Fruit fly (Drosophila melanogaster) whole organism, prepupa: ENCODE results near the gene Fbw5.

Source experiments
- Blimp-1 ChIP-seq: fragments of 200-800 bp; sonication (Bioruptor generic); optimal IDR thresholded peaks from 3 replicates; lab custom pipeline; 2017; ENCODE audit warnings: missing biosample characterization, missing genetic modification characterization, mild to moderate bottlenecking, moderate library complexity, missing genetic modification reagents
- CG10669 ChIP-seq: fragments of 200-800 bp; sonication (Bioruptor generic); optimal IDR thresholded peaks from 3 replicates; lab custom pipeline; 2018; ENCODE audit warnings: missing biosample characterization, mild to moderate bottlenecking, missing genetic modification characterization, moderate library complexity
- CG11762 ChIP-seq: fragments of 200-800 bp; sonication (Bioruptor generic); optimal IDR thresholded peaks from 3 replicates; lab custom pipeline; 2016; ENCODE audit warnings: missing biosample characterization, missing genetic modification characterization; ENCODE audit not compliant: insufficient read depth
- CG11902 ChIP-seq: fragments of 200-800 bp; sonication (Bioruptor generic); optimal IDR thresholded peaks from 3 replicates; lab custom pipeline; 2016; ENCODE audit warnings: missing biosample characterization, missing genetic modification characterization
- CG16779 ChIP-seq: fragments of 200-800 bp; sonication (Bioruptor generic); optimal IDR thresholded peaks from 3 replicates; lab custom pipeline; 2017; ENCODE audit warnings: missing biosample characterization, mild to moderate bottlenecking, missing genetic modification characterization
- CG4318 ChIP-seq: fragments of 200-800 bp; sonication (Bioruptor generic); optimal IDR thresholded peaks from 3 replicates; lab custom pipeline; 2017; ENCODE audit warnings: missing biosample characterization, mild to moderate bottlenecking, missing genetic modification characterization
- CG6163 ChIP-seq: fragments of 200-800 bp; sonication (Bioruptor generic); IDR thresholded peaks from 3 replicates; pipeline ENCODE4 v1.3.6; 2022; ENCODE audit warnings: missing biosample characterization, missing genetic modification characterization
- CG6276 ChIP-seq: fragments of 200-800 bp; sonication (Bioruptor generic); optimal IDR thresholded peaks from 2 replicates; lab custom pipeline; 2017; ENCODE audit warnings: missing biosample characterization, mild to moderate bottlenecking, missing genetic modification characterization
- CG6792 ChIP-seq: fragments of 200-800 bp; sonication (Bioruptor generic); optimal IDR thresholded peaks from 3 replicates; lab custom pipeline; 2016; ENCODE audit warnings: missing biosample characterization, missing genetic modification characterization
- CG6808 ChIP-seq: fragments of 200-800 bp; sonication (Bioruptor generic); optimal IDR thresholded peaks from 3 replicates; lab custom pipeline; 2017; ENCODE audit warnings: missing biosample characterization, missing genetic modification characterization, mild to moderate bottlenecking, moderate library complexity, missing genetic modification reagents
- CG6854 ChIP-seq: fragments of 200-800 bp; sonication (Bioruptor generic); optimal IDR thresholded peaks from 2 replicates; lab custom pipeline; 2017; ENCODE audit warnings: missing biosample characterization, mild to moderate bottlenecking, missing genetic modification characterization
- CG7368 ChIP-seq: fragments of 200-800 bp; sonication (Bioruptor generic); optimal IDR thresholded peaks from 3 replicates; lab custom pipeline; 2016; ENCODE audit warnings: missing biosample characterization, missing genetic modification characterization
- CG8119 ChIP-seq: fragments of 200-800 bp; sonication (Bioruptor generic); IDR thresholded peaks from 3 replicates; pipeline ENCODE4 v1.3.6; 2022; ENCODE audit warnings: missing biosample characterization, missing genetic modification characterization
- CG8319 ChIP-seq: fragments of 200-800 bp; sonication (Bioruptor generic); optimal IDR thresholded peaks from 3 replicates; lab custom pipeline; 2016; ENCODE audit warnings: missing biosample characterization, missing genetic modification characterization
- CG8632 ChIP-seq: fragments of 200-800 bp; sonication (Bioruptor generic); optimal IDR thresholded peaks from 3 replicates; lab custom pipeline; 2016; ENCODE audit warnings: missing biosample characterization, missing genetic modification characterization
- CG9139 ChIP-seq: fragments of 200-800 bp; sonication (Bioruptor generic); optimal IDR thresholded peaks from 3 replicates; lab custom pipeline; 2017; ENCODE audit warnings: missing biosample characterization, mild to moderate bottlenecking, missing genetic modification characterization
- Eip75B ChIP-seq: fragments of 200-800 bp; sonication (Bioruptor generic); optimal IDR thresholded peaks from 3 replicates; lab custom pipeline; 2016; ENCODE audit warnings: missing biosample characterization, missing genetic modification characterization
- Eip78C ChIP-seq: fragments of 200-800 bp; sonication (Bioruptor generic); peaks from one replicate; lab custom pipeline; 2016; ENCODE audit warnings: missing biosample characterization, missing genetic modification characterization
- Ets21C ChIP-seq: fragments of 200-800 bp; sonication (Bioruptor generic); optimal IDR thresholded peaks from 3 replicates; lab custom pipeline; 2016; ENCODE audit warnings: missing biosample characterization, missing genetic modification characterization
- Ets96B ChIP-seq: fragments of 200-800 bp; optimal IDR thresholded peaks from 2 replicates; lab custom pipeline; 2019; ENCODE audit warnings: missing biosample characterization, mild to moderate bottlenecking, missing genetic modification characterization, moderate library complexity
- Gug ChIP-seq: fragments of 200-800 bp; sonication (Bioruptor generic); IDR thresholded peaks from 2 replicates; pipeline ENCODE4 v1.3.6; 2022; ENCODE audit warnings: missing biosample characterization, missing genetic modification characterization
- Hr39 ChIP-seq: fragments of 200-800 bp; sonication (Bioruptor generic); optimal IDR thresholded peaks from 2 replicates; lab custom pipeline; 2016; ENCODE audit warnings: missing biosample characterization, missing genetic modification characterization
- Hr4 ChIP-seq: fragments of 200-800 bp; sonication (Bioruptor generic); optimal IDR thresholded peaks from 3 replicates; lab custom pipeline; 2016; ENCODE audit warnings: missing biosample characterization, missing genetic modification characterization
- Lpt ChIP-seq: fragments of 200-800 bp; sonication (Bioruptor generic); optimal IDR thresholded peaks from 3 replicates; lab custom pipeline; 2016; ENCODE audit warnings: missing biosample characterization, missing genetic modification characterization
- Met ChIP-seq: fragments of 200-800 bp; sonication (Bioruptor generic); optimal IDR thresholded peaks from 3 replicates; lab custom pipeline; 2016; ENCODE audit warnings: missing biosample characterization, missing genetic modification characterization
- OdsH ChIP-seq: fragments of 200-800 bp; sonication (Bioruptor generic); optimal IDR thresholded peaks from 3 replicates; lab custom pipeline; 2016; ENCODE audit warnings: missing biosample characterization, missing genetic modification characterization
- Smox ChIP-seq: fragments of 200-800 bp; sonication (Bioruptor generic); optimal IDR thresholded peaks from 3 replicates; lab custom pipeline; 2016; ENCODE audit warnings: missing biosample characterization, missing genetic modification characterization
- Sox102F ChIP-seq: fragments of 200-800 bp; sonication (Bioruptor generic); optimal IDR thresholded peaks from 2 replicates; lab custom pipeline; 2016; ENCODE audit warnings: missing biosample characterization, mild to moderate bottlenecking, missing genetic modification characterization
- Sox14 ChIP-seq: fragments of 200-800 bp; sonication (Bioruptor generic); optimal IDR thresholded peaks from 3 replicates; lab custom pipeline; 2016; ENCODE audit warnings: missing biosample characterization, missing genetic modification characterization
- Sox15 ChIP-seq: fragments of 200-800 bp; sonication (Bioruptor generic); optimal IDR thresholded peaks from 3 replicates; lab custom pipeline; 2016; ENCODE audit warnings: missing biosample characterization, missing genetic modification characterization
- acj6 ChIP-seq: fragments of 200-800 bp; sonication (Bioruptor generic); optimal IDR thresholded peaks from 3 replicates; lab custom pipeline; 2016; ENCODE audit warnings: missing biosample characterization, missing genetic modification characterization
- cyc ChIP-seq: fragments of 200-800 bp; sonication (Bioruptor generic); optimal IDR thresholded peaks from 3 replicates; lab custom pipeline; 2016; ENCODE audit warnings: missing biosample characterization, missing genetic modification characterization
- dac ChIP-seq: fragments of 200-800 bp; sonication (Bioruptor generic); optimal IDR thresholded peaks from 2 replicates; lab custom pipeline; 2017; ENCODE audit warnings: missing biosample characterization, mild to moderate bottlenecking, missing genetic modification characterization
- dsx ChIP-seq: fragments of 200-800 bp; optimal IDR thresholded peaks from 3 replicates; lab custom pipeline; 2019; ENCODE audit warnings: missing biosample characterization, mild to moderate bottlenecking, missing genetic modification characterization, moderate library complexity; ENCODE audit not compliant: poor library complexity, severe bottlenecking
- fd59A ChIP-seq: fragments of 200-800 bp; sonication (Bioruptor generic); optimal IDR thresholded peaks from 2 replicates; lab custom pipeline; 2017; ENCODE audit warnings: missing biosample characterization, mild to moderate bottlenecking, missing genetic modification characterization, missing genetic modification reagents
- fkh ChIP-seq: fragments of 200-800 bp; sonication (Bioruptor generic); optimal IDR thresholded peaks from 3 replicates; lab custom pipeline; 2017; ENCODE audit warnings: missing biosample characterization, mild to moderate bottlenecking, missing genetic modification characterization, moderate library complexity
- lz ChIP-seq: fragments of 200-800 bp; sonication (Bioruptor generic); optimal IDR thresholded peaks from 3 replicates; lab custom pipeline; 2016; ENCODE audit warnings: missing biosample characterization, missing genetic modification characterization
- net ChIP-seq: fragments of 200-800 bp; sonication (Bioruptor generic); optimal IDR thresholded peaks from 3 replicates; lab custom pipeline; 2016; ENCODE audit warnings: missing biosample characterization, missing genetic modification characterization
- pdm3 ChIP-seq: fragments of 200-800 bp; sonication (Bioruptor generic); optimal IDR thresholded peaks from 3 replicates; lab custom pipeline; 2016; ENCODE audit warnings: missing biosample characterization, missing genetic modification characterization
- salr ChIP-seq, 2 experiments: fragments of 200-800 bp; sonication (Bioruptor generic); optimal IDR thresholded peaks; 3 replicates each; lab custom pipeline; 2016 to 2018; ENCODE audit warnings: missing biosample characterization in 2 of 2, missing genetic modification characterization in 2 of 2, mild to moderate bottlenecking in 1 of 2
- spab ChIP-seq: fragments of 200-800 bp; sonication (Bioruptor generic); optimal IDR thresholded peaks from 2 replicates; lab custom pipeline; 2017; ENCODE audit warnings: missing biosample characterization, mild to moderate bottlenecking, missing genetic modification characterization, missing genetic modification reagents
- svp ChIP-seq: fragments of 200-800 bp; sonication (Bioruptor generic); peaks from one replicate; lab custom pipeline; 2016; ENCODE audit warnings: missing biosample characterization, missing genetic modification characterization
- topi ChIP-seq: fragments of 200-800 bp; sonication (Bioruptor generic); optimal IDR thresholded peaks from 3 replicates; lab custom pipeline; 2016; ENCODE audit warnings: missing biosample characterization, missing genetic modification characterization

The Fbw5 gene

dm6 chr2L:6022793-6023192 is 43.0 kb downstream of the Fbw5 start (continued):
- TF ChIP-seq Eip78C (GFP tag; lab: Kevin White, UChicago) (peak; percentile 92), CG8119 (GFP tag; lab: Robert Waterston, UW) (no peak), CG8319 (GFP tag; lab: Kevin White, UChicago) (peak; percentile 55), Ets96B (tag; lab: Kevin White, UChicago) (peak; percentile 80), Ets21C (GFP tag; lab: Kevin White, UChicago) (no peak), dsx (GFP tag; lab: Kevin White, UChicago) (peak; percentile 89), CG9139 (GFP tag; lab: Kevin White, UChicago) (peak; percentile 71), salr (GFP tag; optimal IDR thresholded peaks at IDR 0.05; lab: Kevin White, UChicago) (peak; percentile 9 to 27), CG11902 (GFP tag; lab: Kevin White, UChicago) (peak; percentile 78), CG6276 (GFP tag; lab: Kevin White, UChicago) (peak; percentile 37), CG6792 (GFP tag; lab: Kevin White, UChicago) (peak; percentile 54), Sox102F (GFP tag; lab: Kevin White, UChicago) (peak; percentile 40), topi (peak; percentile 60), dac (GFP tag; lab: Kevin White, UChicago) (no peak), CG10669 (peak; percentile 73)

dm6 chr2L:6020535-6020934 is 45.2 kb downstream of the Fbw5 start, which contains the start of gene CG13996:
Gene CG13996 (plus strand): TSS chr2L:6020835.
- TF ChIP-seq fd59A (GFP tag; lab: Kevin White, UChicago) (no peak), Hr39 (GFP tag; lab: Kevin White, UChicago) (no peak), cyc (GFP tag; lab: Kevin White, UChicago) (no peak), OdsH (GFP tag; lab: Kevin White, UChicago) (no peak), spab (GFP tag; lab: Kevin White, UChicago) (no peak), net (GFP tag; lab: Kevin White, UChicago) (no peak), Hr4 (no peak), topi (no peak), svp (no peak), pdm3 (GFP tag; lab: Kevin White, UChicago) (no peak), Eip78C (GFP tag; lab: Kevin White, UChicago) (no peak), CG6808 (no peak), CG11762 (GFP tag; lab: Kevin White, UChicago) (no peak)

dm6 chr2L:6019352-6020131 is 46.2 kb downstream of the Fbw5 start, which contains the start of gene H2.0:
Gene H2.0 (minus strand): TSS chr2L:6019402.
- peak; percentile 42 for TF ChIP-seq dac (GFP tag; lab: Kevin White, UChicago)
- peak; percentile 68 for TF ChIP-seq Hr39 (GFP tag; lab: Kevin White, UChicago)
- no peak for TF ChIP-seq dsx (GFP tag; lab: Kevin White, UChicago)
- TF ChIP-seq spab (GFP tag; lab: Kevin White, UChicago): peak; percentile 63
- no peak for TF ChIP-seq Gug (GFP tag; lab: Robert Waterston, UW)
- peak; percentile 75 for TF ChIP-seq lz (GFP tag; lab: Kevin White, UChicago)
- peak; percentile 67 for TF ChIP-seq CG10669
- TF ChIP-seq CG6163: peak; percentile 51; the same call in 1 of the 3 replicates
- peak; percentile 68 for TF ChIP-seq acj6 (GFP tag; lab: Kevin White, UChicago)
- peak; percentile 93 for TF ChIP-seq Eip78C (GFP tag; lab: Kevin White, UChicago)
- TF ChIP-seq CG11902 (GFP tag; lab: Kevin White, UChicago): peak; percentile 50
- TF ChIP-seq net (GFP tag; lab: Kevin White, UChicago): peak; percentile 58
- TF ChIP-seq Eip75B (GFP tag; lab: Kevin White, UChicago): peak; percentile 51
- TF ChIP-seq Lpt: peak; percentile 49
- TF ChIP-seq pdm3 (GFP tag; lab: Kevin White, UChicago): peak; percentile 53
- TF ChIP-seq CG6276 (GFP tag; lab: Kevin White, UChicago): peak; percentile 59
- TF ChIP-seq svp: peak; percentile 91
- TF ChIP-seq Smox (GFP tag; lab: Kevin White, UChicago): peak; percentile 69
- peak; percentile 43 for TF ChIP-seq CG4318 (GFP tag; lab: Kevin White, UChicago)
- TF ChIP-seq Blimp-1 (GFP tag; lab: Kevin White, UChicago): peak; percentile 32
- no peak for TF ChIP-seq CG6854 (GFP tag; lab: Kevin White, UChicago)
- peak; percentile 64 for TF ChIP-seq fd59A (GFP tag; lab: Kevin White, UChicago)
- TF ChIP-seq OdsH (GFP tag; lab: Kevin White, UChicago): peak; percentile 73
- TF ChIP-seq Sox15 (GFP tag; lab: Kevin White, UChicago): peak; percentile 26
- TF ChIP-seq CG16779 (tag; lab: Kevin White, UChicago): no peak
- TF ChIP-seq Sox14: peak; percentile 75
- peak; percentile 55 for TF ChIP-seq CG8632
- peak in 1 of 2 experiments; percentile 64 for TF ChIP-seq salr (GFP tag; optimal IDR thresholded peaks at IDR 0.05; lab: Kevin White, UChicago)
- TF ChIP-seq CG7368 (GFP tag; lab: Kevin White, UChicago): peak; percentile 3
- TF ChIP-seq fkh (GFP tag; lab: Kevin White, UChicago): peak; percentile 76
- TF ChIP-seq Met (GFP tag; lab: Kevin White, UChicago): peak; percentile 68
- peak; percentile 78 for TF ChIP-seq topi
